Fruit fly (Drosophila melanogaster) whole organism, embryonic: ENCODE results near the gene mthl12.

Experiments
- Adf1 ChIP-seq: fragments of 200-800 bp; sonication (Bioruptor generic); IDR thresholded peaks from 2 replicates; pipeline ENCODE4 v1.3.6; 2022; ENCODE audit warnings: missing biosample characterization, missing genetic modification characterization
- BEAF-32 ChIP-seq: fragments of 200-800 bp; sonication (Bioruptor generic); optimal IDR thresholded peaks from 3 replicates; lab custom pipeline; 2017; ENCODE audit warnings: missing biosample characterization, missing genetic modification characterization, mild to moderate bottlenecking, moderate library complexity, missing genetic modification reagents
- Bteb2 ChIP-seq: fragments of 200-800 bp; sonication (Bioruptor generic); optimal IDR thresholded peaks from 2 replicates; lab custom pipeline; 2016; ENCODE audit warnings: missing biosample characterization, missing genetic modification characterization
- CG10654 ChIP-seq: fragments of 200-800 bp; sonication (Bioruptor generic); optimal IDR thresholded peaks from 2 replicates; lab custom pipeline; 2016; ENCODE audit warnings: missing biosample characterization, missing genetic modification characterization
- CG13775 ChIP-seq: fragments of 200-800 bp; sonication (Bioruptor generic); optimal IDR thresholded peaks from 3 replicates; lab custom pipeline; 2017; ENCODE audit warnings: missing biosample characterization, mild to moderate bottlenecking, missing genetic modification characterization
- CG13894 ChIP-seq: fragments of 200-800 bp; sonication (Bioruptor generic); optimal IDR thresholded peaks from 3 replicates; lab custom pipeline; 2018; ENCODE audit warnings: missing biosample characterization, mild to moderate bottlenecking, missing genetic modification characterization, moderate library complexity
- CG15514 ChIP-seq: fragments of 200-800 bp; sonication (Bioruptor generic); optimal IDR thresholded peaks from 3 replicates; lab custom pipeline; 2017; ENCODE audit warnings: missing biosample characterization, missing genetic modification characterization, mild to moderate bottlenecking, moderate library complexity, missing genetic modification reagents
- CG15601 ChIP-seq: fragments of 200-800 bp; sonication (Bioruptor generic); optimal IDR thresholded peaks from 3 replicates; lab custom pipeline; 2019; ENCODE audit warnings: missing biosample characterization, mild to moderate bottlenecking, missing genetic modification characterization, moderate library complexity
- CG15696 ChIP-seq: fragments of 200-800 bp; sonication (Bioruptor generic); optimal IDR thresholded peaks from 2 replicates; lab custom pipeline; 2019; ENCODE audit warnings: missing biosample characterization, mild to moderate bottlenecking, missing genetic modification characterization, moderate library complexity
- CG1647 ChIP-seq: fragments of 200-800 bp; sonication (Bioruptor generic); optimal IDR thresholded peaks from 3 replicates; lab custom pipeline; 2016; ENCODE audit warnings: missing biosample characterization, missing genetic modification characterization
- CG16815 ChIP-seq: fragments of 200-800 bp; sonication (Bioruptor generic); optimal IDR thresholded peaks from 3 replicates; lab custom pipeline; 2017; ENCODE audit warnings: missing biosample characterization, mild to moderate bottlenecking, missing genetic modification characterization
- CG17186 ChIP-seq: fragments of 200-800 bp; sonication (Bioruptor generic); optimal IDR thresholded peaks from 3 replicates; lab custom pipeline; 2017; ENCODE audit warnings: missing biosample characterization, missing genetic modification reagents, missing genetic modification characterization
- CG17568 ChIP-seq: fragments of 200-800 bp; sonication (Bioruptor generic); optimal IDR thresholded peaks from 2 replicates; lab custom pipeline; 2018; ENCODE audit warnings: missing biosample characterization, mild to moderate bottlenecking, missing genetic modification characterization, moderate library complexity
- CG2116 ChIP-seq: fragments of 200-800 bp; sonication (Bioruptor generic); optimal IDR thresholded peaks from 3 replicates; lab custom pipeline; 2018; ENCODE audit warnings: missing biosample characterization, mild to moderate bottlenecking, missing genetic modification characterization
- CG2129 ChIP-seq: fragments of 200-800 bp; sonication (Bioruptor generic); IDR thresholded peaks from 2 replicates; pipeline ENCODE4 v1.3.6; 2022; ENCODE audit warnings: missing biosample characterization, missing genetic modification characterization; ENCODE audit not compliant: partially characterized antibody
- CG2199 ChIP-seq: fragments of 200-800 bp; sonication (Bioruptor generic); IDR thresholded peaks from 3 replicates; pipeline ENCODE4 v1.3.6; 2022; ENCODE audit warnings: missing biosample characterization, missing genetic modification characterization
- CG2202 ChIP-seq: fragments of 200-800 bp; sonication (Bioruptor generic); optimal IDR thresholded peaks from 2 replicates; lab custom pipeline; 2018; ENCODE audit warnings: missing biosample characterization, mild to moderate bottlenecking, missing genetic modification characterization
- CG30431 ChIP-seq: fragments of 200-800 bp; sonication (Bioruptor generic); optimal IDR thresholded peaks from 2 replicates; lab custom pipeline; 2017; ENCODE audit warnings: missing biosample characterization, missing genetic modification characterization
- CG31224 ChIP-seq: fragments of 200-800 bp; sonication (Bioruptor generic); IDR thresholded peaks from 2 replicates; pipeline ENCODE4 v1.3.6; 2022; ENCODE audit warnings: missing biosample characterization, missing genetic modification characterization
- CG31365 ChIP-seq: fragments of 200-800 bp; sonication (Bioruptor generic); optimal IDR thresholded peaks from 2 replicates; lab custom pipeline; 2018; ENCODE audit warnings: missing biosample characterization, mild to moderate bottlenecking, missing genetic modification characterization
- CG3407 ChIP-seq: fragments of 200-800 bp; sonication (Bioruptor generic); optimal IDR thresholded peaks from 2 replicates; lab custom pipeline; 2018; ENCODE audit warnings: missing biosample characterization, mild to moderate bottlenecking, missing genetic modification characterization
- CG3995 ChIP-seq: fragments of 200-800 bp; sonication (Bioruptor generic); optimal IDR thresholded peaks from 3 replicates; lab custom pipeline; 2016; ENCODE audit warnings: missing biosample characterization, missing genetic modification characterization
- CG4404 ChIP-seq: fragments of 200-800 bp; sonication (Bioruptor generic); IDR thresholded peaks from 2 replicates; pipeline ENCODE4 v1.3.6; 2022; ENCODE audit warnings: missing biosample characterization, missing genetic modification characterization
- CoRest ChIP-seq: fragments of 200-800 bp; sonication (Bioruptor generic); optimal IDR thresholded peaks from 3 replicates; lab custom pipeline; 2018; ENCODE audit warnings: missing biosample characterization, mild to moderate bottlenecking, missing genetic modification characterization, moderate library complexity
- Dip2 ChIP-seq: fragments of 200-800 bp; sonication (Bioruptor generic); IDR thresholded peaks from 2 replicates; pipeline ENCODE4 v1.3.6; 2022; ENCODE audit warnings: missing biosample characterization, missing genetic modification characterization
- Dip3 ChIP-seq: fragments of 200-800 bp; sonication (Bioruptor generic); optimal IDR thresholded peaks from 3 replicates; lab custom pipeline; 2016; ENCODE audit warnings: missing biosample characterization, missing genetic modification characterization
- ERR ChIP-seq: fragments of 200-800 bp; sonication (Bioruptor generic); optimal IDR thresholded peaks from 2 replicates; lab custom pipeline; 2016; ENCODE audit warnings: missing biosample characterization, missing genetic modification characterization
- HLHmδ ChIP-seq: fragments of 200-800 bp; sonication (Bioruptor generic); optimal IDR thresholded peaks from 2 replicates; lab custom pipeline; 2018; ENCODE audit warnings: missing biosample characterization, mild to moderate bottlenecking, missing genetic modification characterization, moderate library complexity
- Poxn ChIP-seq: fragments of 200-800 bp; sonication (Bioruptor generic); IDR thresholded peaks from 2 replicates; pipeline ENCODE4 v1.3.6; 2022; ENCODE audit warnings: missing biosample characterization, missing genetic modification characterization
- Sry-δ ChIP-seq: fragments of 200-800 bp; sonication (Bioruptor generic); optimal IDR thresholded peaks from 2 replicates; lab custom pipeline; 2016; ENCODE audit warnings: missing biosample characterization, missing genetic modification characterization
- Ssrp ChIP-seq: fragments of 200-800 bp; sonication (Bioruptor generic); optimal IDR thresholded peaks from 2 replicates; lab custom pipeline; 2018; ENCODE audit warnings: missing biosample characterization, mild to moderate bottlenecking, missing genetic modification characterization, moderate library complexity
- Xrp1 ChIP-seq: fragments of 200-800 bp; sonication (Bioruptor generic); IDR thresholded peaks from 2 replicates; pipeline ENCODE4 v1.3.6; 2022; ENCODE audit warnings: missing biosample characterization, missing genetic modification characterization
- aop ChIP-seq: fragments of 200-800 bp; sonication (Bioruptor generic); IDR thresholded peaks from 2 replicates; pipeline ENCODE4 v1.3.6; 2022; ENCODE audit warnings: missing biosample characterization, missing genetic modification characterization
- ash1 ChIP-seq: fragments of 200-800 bp; sonication (Bioruptor generic); optimal IDR thresholded peaks from 2 replicates; lab custom pipeline; 2018; ENCODE audit warnings: missing biosample characterization, mild to moderate bottlenecking, missing genetic modification characterization
- bowl ChIP-seq: fragments of 200-800 bp; sonication (Bioruptor generic); IDR thresholded peaks from 2 replicates; pipeline ENCODE4 v1.3.6; 2022; ENCODE audit warnings: missing biosample characterization, missing genetic modification characterization
- bsh ChIP-seq, 2 experiments: fragments of 200-800 bp; sonication (Bioruptor generic); optimal IDR thresholded peaks; 2 replicates each; lab custom pipeline; 2017 to 2018; ENCODE audit warnings: mild to moderate bottlenecking in 2 of 2, missing biosample characterization in 2 of 2, missing genetic modification characterization in 2 of 2, moderate library complexity in 1 of 2
- chm ChIP-seq: fragments of 200-800 bp; sonication (Bioruptor generic); IDR thresholded peaks from 2 replicates; pipeline ENCODE4 v1.3.6; 2022; ENCODE audit warnings: missing biosample characterization, missing genetic modification characterization
- da ChIP-seq: fragments of 200-800 bp; sonication (Bioruptor generic); optimal IDR thresholded peaks from 2 replicates; lab custom pipeline; 2016; ENCODE audit warnings: missing biosample characterization, missing genetic modification characterization
- dpn ChIP-seq, 2 experiments: fragments of 200-800 bp; sonication (Bioruptor generic); optimal IDR thresholded peaks; 3 replicates each; lab custom pipeline; 2016; ENCODE audit warnings: missing biosample characterization in 2 of 2, missing genetic modification characterization in 2 of 2
- exex ChIP-seq: fragments of 200-800 bp; sonication (Bioruptor generic); optimal IDR thresholded peaks from 4 replicates; lab custom pipeline; 2018; ENCODE audit warnings: missing biosample characterization, mild to moderate bottlenecking, missing genetic modification characterization, moderate library complexity
- fd3F ChIP-seq: fragments of 200-800 bp; sonication (Bioruptor generic); optimal IDR thresholded peaks from 2 replicates; lab custom pipeline; 2018; ENCODE audit warnings: missing biosample characterization, mild to moderate bottlenecking, missing genetic modification characterization, moderate library complexity
- fd64A ChIP-seq: fragments of 200-800 bp; sonication (Bioruptor generic); optimal IDR thresholded peaks from 3 replicates; lab custom pipeline; 2018; ENCODE audit warnings: missing biosample characterization, mild to moderate bottlenecking, missing genetic modification characterization
- hkb ChIP-seq, 2 experiments: fragments of 200-800 bp in 1 of 2; fragments of >200 bp in 1 of 2; sonication (Bioruptor generic) in 1 of 2; IDR thresholded peaks in 1 of 2; optimal IDR thresholded peaks in 1 of 2; 2 replicates each; pipeline versions ENCODE4 v1.3.6 to Lab custom; 2017 to 2022; ENCODE audit warnings: missing biosample characterization in 1 of 2, missing genetic modification characterization in 1 of 2
- ranshi ChIP-seq: fragments of 200-800 bp; sonication (Bioruptor generic); IDR thresholded peaks from 2 replicates; pipeline ENCODE4 v1.3.6; 2022; ENCODE audit warnings: missing biosample characterization, missing genetic modification characterization
- sc ChIP-seq, 3 experiments: fragments of >200 bp in 2 of 3; fragments of 200-800 bp in 1 of 3; sonication (Bioruptor generic) in 1 of 3; optimal IDR thresholded peaks; 2 replicates in 2 of 3; 3 replicates in 1 of 3; lab custom pipeline; 2017; ENCODE audit warnings: mild to moderate bottlenecking in 1 of 3, missing biosample characterization in 1 of 3, missing genetic modification characterization in 1 of 3, missing genetic modification reagents in 1 of 3
- sim ChIP-seq: fragments of 200-800 bp; sonication (Bioruptor generic); IDR thresholded peaks from 2 replicates; pipeline ENCODE4 v1.3.6; 2022; ENCODE audit warnings: missing biosample characterization, missing genetic modification characterization
- stwl ChIP-seq: fragments of 200-800 bp; sonication (Bioruptor generic); optimal IDR thresholded peaks from 3 replicates; lab custom pipeline; 2018; ENCODE audit warnings: missing biosample characterization, mild to moderate bottlenecking, missing genetic modification characterization, moderate library complexity
- toy ChIP-seq: fragments of 200-800 bp; sonication (Bioruptor generic); IDR thresholded peaks from 2 replicates; pipeline ENCODE4 v1.3.6; 2022; ENCODE audit warnings: missing biosample characterization, missing genetic modification characterization

Gene mthl12

DNA sequence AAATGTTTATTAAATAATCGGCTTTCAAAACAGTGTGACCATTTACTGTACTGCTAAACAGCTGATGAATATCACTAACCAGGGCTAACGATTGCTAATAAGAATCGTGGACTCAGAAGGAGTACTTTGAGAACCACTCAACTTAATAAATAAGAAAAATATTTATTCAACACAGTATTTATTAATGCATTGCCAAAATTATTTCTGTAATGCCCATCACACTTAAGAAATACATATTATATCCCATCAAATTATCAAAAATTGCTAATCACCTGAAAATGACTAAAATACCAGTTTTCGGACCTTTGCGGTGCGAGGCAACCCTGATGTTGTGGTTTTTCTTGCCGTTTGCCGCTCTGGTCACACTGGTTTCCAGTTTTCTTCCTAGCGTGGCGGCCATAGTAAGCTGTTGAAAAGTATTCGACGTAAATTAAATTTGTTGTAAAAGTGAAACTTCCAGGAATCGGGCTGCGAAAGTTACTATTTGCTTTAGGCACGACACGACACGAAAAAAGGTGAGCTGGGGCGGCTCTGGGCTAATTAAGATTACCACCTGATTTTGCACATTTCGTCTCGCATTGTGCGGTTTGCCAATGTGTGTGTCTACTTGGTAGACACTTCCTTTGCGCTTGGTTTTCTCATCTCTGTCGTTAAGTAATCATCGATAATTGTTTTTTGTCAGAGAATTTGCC lies 28.4 kb downstream of the mthl12 start, which contains the start of the genes mRpS21 and Droj2 (continued):
- no peak for TF ChIP-seq HLHmδ (GFP tag; lab: Kevin White, UChicago)
- TF ChIP-seq CG2202 (tag; lab: Kevin White, UChicago) = no peak
- TF ChIP-seq CG15601 (tag; lab: Kevin White, UChicago) = peak; percentile 70
- no peak for TF ChIP-seq Dip2 (GFP tag; lab: Robert Waterston, UW)
- peak in 1 of 2 experiments; percentile 36 for TF ChIP-seq bsh (GFP tag; optimal IDR thresholded peaks at IDR 0.05; lab: Kevin White, UChicago)
- TF ChIP-seq CG17568 (GFP tag; lab: Kevin White, UChicago) = no peak
- no peak for TF ChIP-seq CG31365
- peak; percentile 74 for TF ChIP-seq CG3995 (GFP tag; lab: Kevin White, UChicago)
- no peak for TF ChIP-seq Adf1 (GFP tag; lab: Robert Waterston, UW)
- TF ChIP-seq CG10654 (GFP tag; lab: Kevin White, UChicago) = peak; percentile 37
- no peak for TF ChIP-seq bowl (GFP tag; lab: Robert Waterston, UW)
- peak; percentile 98 for TF ChIP-seq CG15514
- TF ChIP-seq da (GFP tag; lab: Kevin White, UChicago) = no peak
- no peak for TF ChIP-seq ash1 (GFP tag; lab: Kevin White, UChicago)
- peak; percentile 57 for TF ChIP-seq CG15696 (tag; lab: Kevin White, UChicago)
- TF ChIP-seq CG1647 (GFP tag; lab: Kevin White, UChicago) = no peak
- TF ChIP-seq CoRest (tag; lab: Kevin White, UChicago) = peak; percentile 82
- no peak for TF ChIP-seq fd64A (GFP tag; lab: Kevin White, UChicago)
- TF ChIP-seq CG4404 = no peak
- peak; percentile 59 for TF ChIP-seq CG13894
- no peak for TF ChIP-seq CG3407 (GFP tag; lab: Kevin White, UChicago)
- TF ChIP-seq fd3F (GFP tag; lab: Kevin White, UChicago) = peak; percentile 48
- no peak for TF ChIP-seq aop (GFP tag; lab: Robert Waterston, UW)
- TF ChIP-seq Sry-δ (GFP tag; lab: Kevin White, UChicago) = peak; percentile 41
- TF ChIP-seq CG2129 (GFP tag; lab: Robert Waterston, UW) = no peak
- TF ChIP-seq dpn (GFP tag; optimal IDR thresholded peaks at IDR 0.05; lab: Kevin White, UChicago) = peak; percentile 50 to 52
- TF ChIP-seq Poxn (GFP tag; lab: Robert Waterston, UW) = no peak
- no peak for TF ChIP-seq Bteb2 (GFP tag; lab: Kevin White, UChicago)
- peak; percentile 56 for TF ChIP-seq CG13775 (GFP tag; lab: Kevin White, UChicago)
- no peak for TF ChIP-seq toy (GFP tag; lab: Robert Waterston, UW)
- no peak for TF ChIP-seq CG30431 (GFP tag; lab: Kevin White, UChicago)
- peak; percentile 35; the same call in 1 of the 2 replicates for TF ChIP-seq CG31224 (GFP tag; lab: Robert Waterston, UW)
- peak; percentile 40 for TF ChIP-seq exex (tag; lab: Kevin White, UChicago)
- no peak for TF ChIP-seq Ssrp (tag; lab: Kevin White, UChicago)
- TF ChIP-seq chm (GFP tag; lab: Robert Waterston, UW) = no peak
- TF ChIP-seq stwl = peak; percentile 84
- peak; percentile 35 for TF ChIP-seq hkb (optimal IDR thresholded peaks at IDR 0.05; lab: Kevin White, UChicago)
- no peak; the same call in 1 of the 2 replicates for TF ChIP-seq hkb (GFP tag; IDR thresholded peaks at IDR 0.05; lab: Robert Waterston, UW)
- TF ChIP-seq sc (optimal IDR thresholded peaks at IDR 0.05; lab: Kevin White, UChicago) = no peak
- TF ChIP-seq sc (GFP tag; optimal IDR thresholded peaks at IDR 0.05; lab: Kevin White, UChicago) = no peak
- TF ChIP-seq BEAF-32 (GFP tag; lab: Kevin White, UChicago) = peak; percentile 65
- no peak for TF ChIP-seq CG16815 (GFP tag; lab: Kevin White, UChicago)
- peak; percentile 96 for TF ChIP-seq CG2116 (GFP tag; lab: Kevin White, UChicago)
- no peak for TF ChIP-seq Xrp1 (GFP tag; lab: Robert Waterston, UW)
- TF ChIP-seq ERR (GFP tag; lab: Kevin White, UChicago) = no peak
- no peak for TF ChIP-seq CG17186 (GFP tag; lab: Kevin White, UChicago)
- TF ChIP-seq ranshi = peak; percentile 37; the same call in 1 of the 2 replicates
- no peak for TF ChIP-seq sim (GFP tag; lab: Robert Waterston, UW)
- peak; percentile 44 for TF ChIP-seq Dip3 (GFP tag; lab: Kevin White, UChicago)
- TF ChIP-seq CG2199 (GFP tag; lab: Robert Waterston, UW) = no peak
